Worm (Caenorhabditis elegans): ENCODE measurements around the gene Y45F3A.9.
A peak's percentile ranks its signal among the peaks of the same experiment; 100 is the strongest.

Y45F3A.9 gene

DNA sequence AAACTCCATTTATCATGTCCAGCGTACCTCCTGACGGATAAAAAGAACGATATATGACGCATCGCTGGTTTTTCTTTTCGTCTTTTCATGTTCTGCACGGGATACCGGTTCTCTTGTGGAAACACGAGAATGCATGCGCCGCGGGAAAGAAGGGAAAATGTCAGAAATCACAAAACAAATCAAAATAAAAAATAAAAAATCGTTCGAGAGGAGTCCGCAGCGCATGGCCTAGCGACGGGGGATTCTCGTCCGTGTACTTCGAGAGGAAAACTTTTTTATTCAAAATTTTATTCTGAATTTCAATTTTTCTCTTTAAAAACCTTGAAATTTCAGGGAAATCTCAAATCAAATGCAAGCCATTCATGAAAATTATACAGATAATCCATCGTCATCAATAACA lies 26.2 kb upstream of the Y45F3A.9 start, which contains the start of the genes lron-10 and hpr-9 (continued):
- TF ChIP-seq ama-1 (optimal IDR thresholded peaks at IDR 0.05): no peak
- TF ChIP-seq ama-1 (GFP tag; optimal IDR thresholded peaks at IDR 0.05): no peak
- peak; percentile 66; the same call in 1 of the 2 replicates for TF ChIP-seq B0019.2 (GFP tag; conservative IDR thresholded peaks at IDR 0.05)
- no peak for TF ChIP-seq ztf-25 (GFP tag; IDR thresholded peaks at IDR 0.05)
- TF ChIP-seq zfh-2 (GFP tag; conservative IDR thresholded peaks at IDR 0.05): peak; percentile 60
- peak; percentile 78 for TF ChIP-seq madf-6 (GFP tag; IDR thresholded peaks at IDR 0.05)
- no peak for TF ChIP-seq F52B5.7 (tag; optimal IDR thresholded peaks at IDR 0.05)
- TF ChIP-seq lsl-1 (GFP tag; optimal IDR thresholded peaks at IDR 0.05): peak; percentile 53
- peak; percentile 95 for TF ChIP-seq ZK185.1 (tag; optimal IDR thresholded peaks at IDR 0.05; ENCODE audit: poor library complexity, severe bottlenecking)
- TF ChIP-seq him-1 (tag; optimal IDR thresholded peaks at IDR 0.05): peak; percentile 58
- TF ChIP-seq mcd-1 (GFP tag; IDR thresholded peaks at IDR 0.05): peak; percentile 82
- TF ChIP-seq mes-4 (tag; optimal IDR thresholded peaks at IDR 0.05): no peak
- TF ChIP-seq lin-40 (tag; optimal IDR thresholded peaks at IDR 0.05): peak; percentile 86
- peak; percentile 65 for TF ChIP-seq D2030.7 (GFP tag; IDR thresholded peaks at IDR 0.05)
- TF ChIP-seq akir-1 (GFP tag; optimal IDR thresholded peaks at IDR 0.05): no peak
- peak; percentile 14 for TF ChIP-seq hrde-1 (tag; optimal IDR thresholded peaks at IDR 0.05; ENCODE audit: borderline replicate concordance)
- TF ChIP-seq nfyb-1 (GFP tag; IDR thresholded peaks at IDR 0.05): peak; percentile 58
- no peak for TF ChIP-seq sdz-38 (tag; optimal IDR thresholded peaks at IDR 0.05)
- TF ChIP-seq rcor-1 (GFP tag; IDR thresholded peaks at IDR 0.05): peak; percentile 76
- peak; percentile 17 for TF ChIP-seq dpl-1 (GFP tag; optimal IDR thresholded peaks at IDR 0.05)
- TF ChIP-seq egl-18 (GFP tag; IDR thresholded peaks at IDR 0.05): 0 out of 2 replicates have a peak, but pooled peaks have one; percentile 23
- no peak for TF ChIP-seq T07F8.4 (tag; optimal IDR thresholded peaks at IDR 0.05)
- peak; percentile 66 for TF ChIP-seq attf-5 (GFP tag; optimal IDR thresholded peaks at IDR 0.05)
- peak; percentile 6 for TF ChIP-seq ccch-3 (GFP tag; optimal IDR thresholded peaks at IDR 0.05)
- peak; percentile 44 for TF ChIP-seq snpc-1.3 (tag; optimal IDR thresholded peaks at IDR 0.05; ENCODE audit: insufficient read depth)
- TF ChIP-seq athp-1 (tag; optimal IDR thresholded peaks at IDR 0.05): peak; percentile 80
- no peak for TF ChIP-seq Y67H2A.10 (GFP tag; conservative IDR thresholded peaks at IDR 0.05)
- no peak for TF ChIP-seq F10E7.11 (tag; optimal IDR thresholded peaks at IDR 0.05)
- TF ChIP-seq let-526 (GFP tag; IDR thresholded peaks at IDR 0.05): peak; percentile 48; the same call in 1 of the 2 replicates
- TF ChIP-seq egrh-3 (GFP tag; IDR thresholded peaks at IDR 0.05): no peak; the same call in 1 of the 2 replicates
- peak; percentile 67 for TF ChIP-seq F33H1.4 (GFP tag; IDR thresholded peaks at IDR 0.05)
- peak; percentile 11 for TF ChIP-seq nhr-80 (tag; optimal IDR thresholded peaks at IDR 0.05)
- peak; percentile 40 for TF ChIP-seq snpc-3.4 (tag; optimal IDR thresholded peaks at IDR 0.05)
- peak; percentile 49 for TF ChIP-seq ceh-91 (GFP tag; IDR thresholded peaks at IDR 0.05)
- no peak for TF ChIP-seq ztf-3 (GFP tag; optimal IDR thresholded peaks at IDR 0.05)
- TF ChIP-seq tlf-1 (GFP tag; optimal IDR thresholded peaks at IDR 0.05): peak; percentile 50
- no peak for TF ChIP-seq F23B12.7 (tag; optimal IDR thresholded peaks at IDR 0.05; ENCODE audit: insufficient read depth)
- no peak for TF ChIP-seq Y79H2A.3 (GFP tag; conservative IDR thresholded peaks at IDR 0.05)
- TF ChIP-seq F57C9.4 (tag; optimal IDR thresholded peaks at IDR 0.05): no peak
- no peak for TF ChIP-seq fkh-3 (tag; optimal IDR thresholded peaks at IDR 0.05)
- TF ChIP-seq ceh-27 (GFP tag; optimal IDR thresholded peaks at IDR 0.05): peak; percentile 77
- TF ChIP-seq unc-62 (GFP tag; optimal IDR thresholded peaks at IDR 0.05): no peak
- TF ChIP-seq nhr-90 (tag; optimal IDR thresholded peaks at IDR 0.05): no peak
- peak; percentile 74 for TF ChIP-seq ztf-26 (tag; optimal IDR thresholded peaks at IDR 0.05)
- peak; percentile 42 for TF ChIP-seq ztf-22 (GFP tag; optimal IDR thresholded peaks at IDR 0.05)
- TF ChIP-seq F49E8.2 (tag; optimal IDR thresholded peaks at IDR 0.05; ENCODE audit: insufficient read depth): no peak
- no peak for TF ChIP-seq aptf-3 (GFP tag; IDR thresholded peaks at IDR 0.05)
- no peak for TF ChIP-seq pha-4 (tag; optimal IDR thresholded peaks at IDR 0.05)
- no peak for TF ChIP-seq F55B11.4 (tag; optimal IDR thresholded peaks at IDR 0.05; ENCODE audit: borderline replicate concordance, insufficient read depth)

Data from whole organism, young adult.